Worm (Caenorhabditis elegans) whole organism, dauer: Measurements from ENCODE around the gene C25E10.7.

Experiments
- unc-62 ChIP-seq: sonication (generic microtip); optimal IDR thresholded peaks from 2 replicates; lab custom pipeline; 2017; ENCODE audit warnings: missing biosample characterization, missing genetic modification reagents, missing genetic modification characterization

C25E10.7 gene

DNA sequence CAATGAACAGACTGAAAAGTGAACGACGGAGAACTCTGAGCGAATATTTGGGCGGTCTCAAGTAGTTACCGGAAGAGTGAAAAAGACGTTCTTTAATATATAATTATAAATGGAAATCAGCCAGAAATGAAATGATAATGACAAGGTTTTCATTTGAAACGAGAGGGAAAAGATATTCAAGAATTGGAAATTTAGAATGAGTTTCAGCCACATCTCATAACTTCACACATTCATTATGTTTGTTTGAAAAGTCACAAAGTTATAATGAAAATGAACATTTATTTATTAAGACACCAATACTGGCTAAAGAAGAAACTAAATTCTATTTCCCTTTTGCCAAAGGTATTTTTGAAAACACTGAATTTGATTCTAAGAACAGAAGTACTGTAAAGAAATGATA lies at the start of gene C25E10.7:
Gene C25E10.7, minus strand, starts transcription at position 101 of the 400 bp plus-strand sequence.
- TF ChIP-seq unc-62, result no peak

DNA sequence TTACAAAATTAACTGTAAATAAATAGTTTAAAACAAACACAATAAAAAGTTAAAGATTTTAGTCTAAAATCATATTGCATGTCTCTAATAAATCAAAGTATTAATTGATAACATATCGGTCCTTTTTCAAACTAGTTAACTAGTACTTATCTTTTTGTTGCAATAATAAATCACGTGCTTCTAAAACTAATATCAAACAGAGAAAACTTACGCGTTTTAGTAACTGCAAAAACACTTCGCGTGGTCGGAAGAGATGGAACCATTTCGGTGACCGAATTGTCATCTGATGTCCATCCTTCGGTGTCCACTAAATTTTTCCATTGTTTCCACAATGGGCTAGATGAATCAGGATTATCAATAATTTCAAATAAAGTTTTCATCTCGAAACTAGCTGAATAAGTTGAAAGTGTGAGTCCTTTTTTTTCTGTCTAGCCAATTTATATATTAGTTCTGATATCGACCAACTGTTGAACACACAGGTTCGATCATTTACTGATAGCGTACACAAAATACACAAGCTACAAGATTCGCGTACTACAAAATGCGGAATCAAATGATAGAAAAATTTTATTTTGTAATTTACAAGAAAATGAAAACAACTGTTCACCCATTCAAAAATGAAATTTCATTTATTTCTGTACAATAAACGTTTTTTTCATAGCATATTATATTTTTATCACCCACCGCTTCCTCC lies 47.4 kb upstream of the C25E10.7 start, which contains the start of gene F21C10.9:
Gene F21C10.9, minus strand, starts transcription at position 417 of the 694 bp plus-strand sequence.
- TF ChIP-seq unc-62, result no peak

DNA sequence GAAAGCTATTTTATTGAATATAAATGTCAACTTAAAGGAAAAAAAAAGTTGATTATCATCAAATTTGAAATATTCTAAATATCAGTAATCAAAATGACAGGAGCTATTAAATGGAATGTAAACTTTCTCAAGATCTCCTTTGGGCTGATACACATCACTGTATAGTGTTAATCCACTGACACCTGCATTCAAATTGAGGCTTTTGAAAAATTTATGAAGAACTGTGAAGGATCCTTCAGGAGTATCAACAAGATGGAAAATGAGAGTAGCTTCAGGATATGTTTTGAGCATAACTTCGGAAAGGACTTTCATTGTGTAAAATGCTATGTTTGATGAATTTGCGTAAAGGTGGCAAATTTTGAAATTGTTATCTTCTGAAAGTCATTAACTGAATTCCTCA lies 46.2 kb upstream of the C25E10.7 start:
- TF ChIP-seq unc-62, result no peak

DNA sequence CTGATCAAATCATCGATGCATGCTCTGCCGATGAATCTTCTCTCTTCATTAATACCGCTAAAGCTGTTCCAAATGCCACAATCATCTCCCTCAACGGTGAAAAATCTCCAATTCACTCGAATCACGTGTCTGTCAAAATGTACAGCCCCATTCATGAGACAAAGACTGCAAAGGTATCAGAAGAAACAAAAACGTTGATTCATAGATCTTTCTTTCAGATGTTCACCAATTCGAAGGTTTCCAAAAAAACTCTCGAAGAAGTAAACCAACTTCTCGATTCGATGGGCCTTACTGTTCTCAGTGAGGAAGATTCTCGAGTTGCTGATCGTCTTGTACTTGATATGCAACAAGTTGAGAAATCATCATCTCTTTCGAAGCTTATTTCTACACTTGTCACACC lies 45.7 kb upstream of the C25E10.7 start:
- no peak for TF ChIP-seq unc-62

DNA sequence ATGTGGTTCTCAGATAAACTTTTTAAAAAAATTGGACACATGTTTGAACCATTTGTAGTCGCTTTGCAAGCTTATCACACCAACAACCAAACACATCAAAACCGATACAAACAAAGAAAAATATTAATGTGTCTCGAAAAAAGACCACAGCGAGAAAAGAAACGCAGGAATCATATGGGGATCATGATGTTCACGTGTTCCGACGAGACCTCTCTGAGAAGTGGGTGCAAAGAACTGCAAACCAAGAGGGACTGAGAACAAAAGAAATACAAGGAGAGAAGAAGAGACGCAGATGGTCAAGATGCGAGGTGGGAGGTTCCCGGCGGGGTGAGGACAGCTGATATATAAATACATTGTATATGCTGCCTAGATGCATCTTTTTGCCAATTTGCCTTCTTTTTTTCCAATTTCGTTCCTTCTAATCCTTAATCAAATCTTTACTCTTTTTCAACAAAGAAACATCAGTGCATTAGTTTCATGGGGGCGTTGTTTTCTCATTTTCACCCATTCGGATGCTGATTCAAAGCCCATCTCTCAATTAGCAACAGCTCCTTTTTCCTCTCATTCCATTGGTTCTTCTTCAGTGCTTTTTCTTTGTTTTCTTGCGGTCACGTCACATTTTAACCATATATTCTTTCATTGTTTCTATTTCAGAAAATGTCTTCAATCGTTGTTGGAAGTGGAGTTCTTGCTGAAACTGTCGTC lies 44.8 kb upstream of the C25E10.7 start, which contains the start of gene F21C10.10:
Gene F21C10.10, plus strand, starts transcription at position 655 of the 705 bp plus-strand sequence.
- TF ChIP-seq unc-62, result no peak

DNA sequence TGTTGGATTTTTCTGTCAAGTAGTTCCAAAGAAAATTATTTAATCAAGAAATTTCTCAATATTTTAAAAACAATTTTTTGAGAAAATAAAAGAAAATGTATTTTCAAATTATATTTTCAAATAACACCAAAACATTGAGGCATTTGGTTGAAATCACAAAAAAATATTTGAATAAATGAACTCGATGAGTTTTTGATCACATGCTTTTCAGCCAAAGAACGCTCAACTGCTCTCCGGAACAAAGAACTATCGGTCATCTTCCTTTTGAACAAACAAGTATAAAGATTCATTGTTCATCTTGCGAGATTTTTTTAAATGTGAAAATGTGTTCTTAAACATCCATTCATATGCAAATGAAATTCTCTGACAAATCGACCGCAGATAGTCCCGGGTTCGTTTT lies 44.0 kb upstream of the C25E10.7 start:
- no peak for TF ChIP-seq unc-62

DNA sequence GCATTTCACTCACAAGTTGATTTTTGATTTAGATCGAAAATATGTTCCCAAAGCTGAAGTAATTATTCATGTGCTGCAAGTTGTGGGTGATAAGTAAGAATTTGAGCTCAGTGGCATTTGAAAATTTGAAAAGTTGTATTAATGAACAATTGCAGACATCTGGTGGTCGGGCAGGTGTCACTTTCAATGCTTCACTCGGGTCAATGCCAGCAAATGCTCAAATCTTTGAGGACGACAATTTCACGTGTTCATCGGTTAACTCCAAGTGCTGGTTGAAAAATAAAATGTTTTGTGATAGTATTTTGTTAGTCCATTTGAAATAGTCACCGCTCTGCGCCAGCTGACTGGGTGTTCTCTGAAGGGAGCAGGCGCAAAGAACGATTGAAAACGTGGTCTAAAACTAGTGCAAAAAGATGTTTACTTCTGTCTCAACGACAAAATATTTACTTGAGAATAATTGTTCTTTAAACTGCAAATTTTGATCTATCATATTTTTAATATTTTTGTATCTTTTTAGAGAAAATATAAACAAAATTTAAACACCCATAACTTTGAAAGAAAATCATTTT lies 43.1 kb upstream of the C25E10.7 start:
- no peak for TF ChIP-seq unc-62

DNA sequence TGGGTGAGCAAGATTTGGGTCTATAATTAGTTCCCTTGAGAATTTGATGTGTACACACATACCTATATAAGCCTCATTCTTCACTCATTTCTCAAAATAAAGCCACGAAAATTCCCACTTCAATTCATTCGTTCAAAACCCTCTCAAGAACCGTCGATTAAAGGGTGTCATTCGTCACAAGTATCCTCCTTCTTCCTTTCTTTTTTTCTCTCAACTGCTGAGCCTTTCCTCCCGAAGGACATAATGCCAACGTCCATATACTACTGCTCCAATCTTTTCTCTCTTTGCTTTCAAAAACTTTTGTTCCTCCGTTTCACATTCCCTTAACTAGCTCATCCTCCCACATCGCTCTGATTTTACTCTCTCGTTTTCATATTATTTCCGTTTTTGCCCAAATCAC lies 41.2 kb upstream of the C25E10.7 start, which contains the start of gene T27E4.1:
Gene T27E4.1, plus strand, starts transcription at position 137 of the 400 bp plus-strand sequence.
- no peak for TF ChIP-seq unc-62

DNA sequence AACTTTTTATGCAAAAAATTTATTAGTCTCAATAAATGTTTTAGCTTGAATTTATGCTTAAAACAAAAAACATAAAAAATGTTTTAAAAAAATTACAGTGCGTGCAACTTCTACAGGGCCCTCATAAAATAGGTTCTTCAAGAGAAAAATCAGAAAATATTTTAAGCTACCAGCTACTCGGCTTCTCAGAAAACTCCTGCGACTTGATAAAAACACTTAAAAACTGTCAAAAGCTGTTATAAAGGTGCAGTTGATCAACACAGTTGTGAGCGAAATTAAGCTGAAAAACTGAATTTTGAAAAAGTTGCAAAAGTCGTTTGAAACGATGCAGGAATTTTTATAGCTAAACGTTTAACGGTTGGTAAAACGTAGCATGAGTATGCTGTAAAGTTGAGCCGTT lies 37.8 kb upstream of the C25E10.7 start:
- TF ChIP-seq unc-62, result no peak

DNA sequence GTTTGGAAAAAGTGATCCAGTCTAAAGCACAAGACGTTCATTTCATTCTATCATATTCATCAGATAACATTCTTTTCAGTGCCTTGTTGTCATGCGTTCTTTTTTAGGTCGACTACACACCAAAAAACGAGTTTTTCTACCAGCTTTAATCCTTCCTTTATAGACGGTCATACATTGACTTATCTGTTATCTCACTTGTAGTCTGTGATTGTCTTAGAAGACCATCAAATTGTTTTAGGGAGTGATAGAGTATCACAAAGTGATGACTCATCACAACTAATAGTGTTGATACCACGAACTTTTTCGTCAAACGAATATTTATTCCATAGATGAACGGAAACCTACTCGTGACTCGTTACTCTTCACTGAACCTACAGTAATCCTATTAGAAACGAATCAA lies 34.8 kb upstream of the C25E10.7 start:
- TF ChIP-seq unc-62, result no peak

DNA sequence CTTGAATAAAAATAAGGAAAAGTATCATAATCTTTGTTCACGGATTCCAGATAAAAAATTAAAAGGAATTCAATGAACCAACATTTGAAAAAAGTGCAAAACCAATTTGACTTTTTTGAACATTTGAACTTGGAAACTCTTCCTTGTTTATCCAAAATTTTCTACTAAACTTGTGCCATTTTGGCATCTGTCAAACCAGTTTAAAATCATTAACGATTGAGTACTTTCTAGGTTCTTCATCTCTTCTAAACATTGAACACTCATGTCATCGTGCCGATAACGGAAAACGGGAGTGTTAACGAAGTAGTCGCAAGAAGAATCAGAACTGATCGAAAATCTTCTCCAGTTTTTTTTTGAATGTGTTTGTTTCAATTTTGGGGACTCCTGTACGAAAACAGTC lies 33.3 kb upstream of the C25E10.7 start:
- TF ChIP-seq unc-62, result no peak

DNA sequence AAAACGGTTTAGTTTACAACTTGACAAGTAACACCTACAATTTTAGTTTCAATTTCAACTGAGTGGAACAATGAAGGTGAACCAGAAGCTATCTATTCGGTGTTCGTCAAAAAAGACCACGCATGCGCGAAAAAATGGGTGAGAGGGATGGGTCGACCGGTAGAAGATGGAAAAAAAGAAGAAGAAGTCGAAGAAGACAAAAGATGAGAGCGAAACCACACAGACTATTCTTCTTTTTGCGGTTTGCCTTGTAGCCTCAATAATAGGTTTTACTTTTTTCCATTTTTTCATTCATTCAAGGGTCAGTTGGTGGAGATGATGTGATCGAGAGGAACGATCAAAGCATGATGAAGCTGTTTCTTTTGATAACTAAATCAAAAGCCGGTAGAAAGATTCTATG lies 31.4 kb upstream of the C25E10.7 start:
- TF ChIP-seq unc-62, result no peak

DNA sequence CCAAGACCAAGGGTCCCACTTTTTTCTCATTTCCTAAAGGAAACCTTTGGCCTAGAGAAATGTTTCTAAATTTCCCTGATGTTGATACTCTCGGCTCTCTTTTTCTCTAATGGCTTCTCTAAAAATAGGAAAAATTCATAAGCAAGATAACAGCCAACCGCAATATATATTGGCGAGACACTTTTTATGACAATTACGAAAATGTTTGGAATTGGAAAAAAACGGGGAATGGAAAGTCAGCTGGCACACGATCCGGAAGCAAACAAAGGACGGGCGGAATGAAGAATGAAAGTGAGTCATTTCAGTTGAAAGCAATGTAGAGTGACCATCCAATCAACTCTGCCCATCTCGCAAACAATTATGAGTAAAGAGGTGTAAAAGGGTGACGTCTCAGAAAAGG lies 30.4 kb upstream of the C25E10.7 start:
- TF ChIP-seq unc-62, result no peak

DNA sequence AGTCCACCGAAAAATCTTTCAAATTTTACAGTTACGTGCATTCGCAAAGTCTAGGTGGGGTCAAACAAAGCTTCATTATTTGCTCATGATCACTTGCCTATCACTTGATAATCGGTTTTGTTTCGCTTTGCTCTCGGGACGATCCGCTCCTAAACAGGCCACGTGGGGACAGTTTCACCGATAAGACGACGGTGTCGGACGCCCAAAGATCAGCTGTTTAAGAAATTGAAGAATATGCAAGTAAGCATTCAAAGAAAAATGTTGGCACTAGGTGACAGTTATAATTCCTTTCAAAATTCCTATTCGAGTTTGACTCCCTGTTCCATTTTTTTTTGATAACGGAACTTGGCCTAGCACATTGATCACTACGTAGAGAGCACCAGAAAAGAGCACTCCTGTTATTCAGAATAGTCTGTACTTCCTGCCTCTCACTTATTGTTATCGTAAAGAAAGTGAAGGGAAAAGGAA lies 29.0 kb upstream of the C25E10.7 start:
- TF ChIP-seq unc-62, result no peak

DNA sequence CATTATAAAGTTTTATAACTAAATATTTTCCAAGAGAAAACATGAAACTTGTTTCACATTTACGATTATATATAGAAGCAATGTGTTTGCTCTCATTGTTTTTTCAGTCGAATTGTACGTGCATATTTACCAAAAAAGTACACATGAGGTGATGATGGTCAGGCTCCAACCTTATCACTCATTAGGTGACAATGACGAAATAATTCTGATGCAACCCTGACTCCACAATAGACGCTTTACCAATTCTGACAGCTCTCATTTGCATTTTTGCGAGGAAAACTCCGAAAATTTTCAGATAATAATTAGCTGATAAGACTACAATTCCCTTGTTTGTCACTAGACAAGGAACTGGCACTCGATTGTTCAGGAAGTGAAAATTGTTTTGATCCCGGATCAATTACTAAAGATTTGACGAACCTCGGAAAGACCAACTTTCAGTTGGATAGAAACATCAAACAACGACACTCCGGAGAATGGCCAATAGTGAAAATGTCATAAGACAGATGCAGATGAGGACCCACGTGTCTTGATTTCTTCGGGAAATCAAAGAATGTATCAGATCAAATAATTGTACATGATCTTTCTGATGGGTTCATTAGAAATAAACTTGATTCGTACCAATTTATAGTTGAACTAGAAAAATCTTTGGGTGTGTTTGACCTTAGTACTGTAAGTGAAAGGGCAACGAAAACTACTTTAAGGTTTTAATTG lies 28.0 kb upstream of the C25E10.7 start:
- no peak for TF ChIP-seq unc-62

DNA sequence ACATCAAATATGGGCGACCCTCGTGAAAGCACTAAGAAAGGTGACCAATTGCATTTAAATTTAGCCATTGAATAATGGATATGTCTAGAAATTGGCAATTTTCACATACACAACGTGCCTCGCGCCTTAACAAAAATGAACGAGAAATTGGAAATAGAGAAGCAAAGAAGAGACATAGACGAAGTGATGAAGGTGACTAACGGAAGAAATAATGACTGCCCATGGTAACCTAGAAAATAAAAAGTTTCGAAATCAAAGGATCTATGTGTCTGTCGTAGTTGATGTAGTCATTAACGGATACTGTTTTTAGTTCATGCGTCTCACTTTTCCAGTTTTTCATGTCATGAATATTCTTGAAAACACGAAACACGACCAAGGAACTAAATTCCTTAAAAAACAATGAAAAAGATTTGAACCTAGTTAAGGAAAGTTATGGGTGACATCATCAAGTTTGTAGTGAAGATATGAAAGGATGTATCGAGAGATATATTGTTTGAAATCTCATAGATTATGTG lies 27.1 kb upstream of the C25E10.7 start:
- no peak for TF ChIP-seq unc-62

DNA sequence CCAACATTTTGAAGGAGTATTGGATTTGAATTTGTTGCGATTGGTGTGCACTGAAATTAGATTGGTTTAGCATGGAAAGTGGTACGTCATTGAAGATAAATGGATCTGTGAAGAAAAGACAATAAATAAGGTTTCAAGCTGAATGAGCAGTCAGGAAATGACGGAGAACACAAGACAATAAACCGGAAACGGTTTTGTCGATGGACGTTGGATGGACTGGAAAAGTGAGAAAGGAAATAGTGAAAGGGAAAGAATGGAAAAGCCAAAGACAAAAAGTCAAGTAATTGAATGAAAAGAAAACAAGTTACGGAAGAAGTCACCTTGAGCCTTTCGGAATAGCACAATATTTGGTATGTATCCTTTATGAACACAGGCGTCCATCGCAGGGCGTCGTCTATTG lies 25.3 kb upstream of the C25E10.7 start, which contains the start of gene T27E4.7:
Gene T27E4.7, minus strand, starts transcription at position 50 of the 400 bp plus-strand sequence.
- no peak for TF ChIP-seq unc-62
